Worm (Caenorhabditis elegans) whole organism, L3 larva: ENCODE results near the gene rpia-1.
A peak's percentile ranks its signal among the peaks of the same experiment; 100 is the strongest.

ENCODE experiments used
- ama-1 ChIP-seq: fragments of 150-350 bp; optimal IDR thresholded peaks from 2 replicates; lab custom pipeline; 2018
- ceh-82 ChIP-seq: fragments of 150-350 bp; optimal IDR thresholded peaks from 2 replicates; lab custom pipeline; 2014; ENCODE audit warnings: missing biosample characterization, missing genetic modification characterization
- elt-2 ChIP-seq: sonication (generic microtip); optimal IDR thresholded peaks from 2 replicates; lab custom pipeline; 2016; ENCODE audit warnings: missing genetic modification reagents, mild to moderate bottlenecking, missing genetic modification characterization, missing compliant biosample characterization
- nhr-11 ChIP-seq: fragments of 150-350 bp; optimal IDR thresholded peaks from 2 replicates; lab custom pipeline; 2014; ENCODE audit warnings: missing biosample characterization, missing genetic modification characterization
- nhr-43 ChIP-seq: sonication (generic microtip); optimal IDR thresholded peaks from 2 replicates; lab custom pipeline; 2016; ENCODE audit warnings: mild to moderate bottlenecking, missing genetic modification characterization, missing compliant biosample characterization; ENCODE audit not compliant: poor library complexity, severe bottlenecking
- pqm-1 ChIP-seq: fragments of 150-350 bp; optimal IDR thresholded peaks from 2 replicates; lab custom pipeline; 2017; ENCODE audit warnings: missing biosample characterization, missing genetic modification characterization, inconsistent platforms
- skn-1 ChIP-seq: fragments of 150-350 bp; optimal IDR thresholded peaks from 2 replicates; lab custom pipeline; 2014; ENCODE audit warnings: missing biosample characterization, missing genetic modification characterization
- tbx-2 ChIP-seq: sonication (generic microtip); optimal IDR thresholded peaks from 2 replicates; lab custom pipeline; 2016; ENCODE audit warnings: mild to moderate bottlenecking, missing genetic modification characterization, missing compliant biosample characterization
- unc-39 ChIP-seq: sonication (generic microtip); optimal IDR thresholded peaks from 4 replicates; lab custom pipeline; 2017; ENCODE audit warnings: missing biosample characterization, missing genetic modification characterization
- unc-62 ChIP-seq: fragments of 150-350 bp; sonication (generic microtip); optimal IDR thresholded peaks from 4 replicates; lab custom pipeline; 2014; ENCODE audit warnings: missing biosample characterization, missing genetic modification reagents, missing genetic modification characterization

DNA sequence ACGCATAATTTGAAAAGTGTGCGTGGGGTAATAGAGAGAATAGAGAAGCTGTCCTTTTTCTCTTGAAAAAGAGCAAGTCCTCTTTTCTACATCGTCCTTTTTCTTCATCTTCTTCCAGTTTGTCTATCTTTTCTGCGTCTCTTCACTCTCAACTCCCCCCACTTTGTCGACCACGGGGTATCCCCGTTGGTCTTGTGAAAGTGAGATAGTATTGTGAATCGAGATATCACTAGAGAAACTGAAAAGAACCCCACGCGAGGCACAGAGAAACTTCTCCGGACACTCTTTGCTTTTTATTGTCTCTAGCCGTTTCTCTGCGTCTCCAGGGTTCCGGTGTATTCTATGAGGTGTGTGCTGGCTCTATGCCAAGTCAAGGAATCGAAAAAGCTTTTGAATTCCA is 32.7 kb downstream of the rpia-1 start:
- TF ChIP-seq skn-1 (tag; lab: Kevin White, UChicago) (peak; percentile 78), unc-62 (peak; percentile 69), nhr-43 (peak; percentile 80), ama-1 (peak; percentile 79), ceh-82 (peak; percentile 52), tbx-2 (tag; lab: Kevin White, UChicago) (peak; percentile 79), nhr-11 (tag; lab: Kevin White, UChicago) (peak; percentile 74), pqm-1 (tag; lab: Kevin White, UChicago) (peak; percentile 47), elt-2 (tag; lab: Kevin White, UChicago) (peak; percentile 83), unc-39 (no peak)
